Worm (Caenorhabditis elegans) whole organism, L3 larva: ENCODE measurements around the gene spl-3.
"Not testable (repeated sequence)": the region's sequence is repeated elsewhere in the genome, so short reads cannot be mapped to it uniquely, and the experiment has no call there.

ENCODE experiments used
- R02D3.7 ChIP-seq: fragments of 150-350 bp; optimal IDR thresholded peaks from 2 replicates; lab custom pipeline; 2014; ENCODE audit warnings: missing biosample characterization, missing genetic modification characterization
- ZK546.5 ChIP-seq: sonication (generic microtip); optimal IDR thresholded peaks from 2 replicates; lab custom pipeline; 2017; ENCODE audit warnings: missing biosample characterization, missing genetic modification characterization
- aly-2 ChIP-seq: fragments of 150-350 bp; optimal IDR thresholded peaks from 2 replicates; lab custom pipeline; 2014; ENCODE audit warnings: missing biosample characterization, missing genetic modification characterization
- ama-1 ChIP-seq: fragments of 150-350 bp; optimal IDR thresholded peaks from 2 replicates; lab custom pipeline; 2018
- ceh-16 ChIP-seq: sonication (generic microtip); optimal IDR thresholded peaks from 2 replicates; lab custom pipeline; 2017; ENCODE audit warnings: missing biosample characterization, missing genetic modification characterization
- ceh-28 ChIP-seq: fragments of 150-350 bp; optimal IDR thresholded peaks from 2 replicates; lab custom pipeline; 2014; ENCODE audit warnings: missing biosample characterization, missing genetic modification reagents, missing genetic modification characterization
- daf-12 ChIP-seq: fragments of 150-350 bp; optimal IDR thresholded peaks from 2 replicates; lab custom pipeline; 2014; ENCODE audit warnings: missing biosample characterization, missing genetic modification reagents, missing genetic modification characterization
- egl-27 ChIP-seq: sonication (generic microtip); optimal IDR thresholded peaks from 4 replicates; lab custom pipeline; 2017; ENCODE audit warnings: missing biosample characterization, missing genetic modification reagents, missing genetic modification characterization
- egl-5 ChIP-seq: fragments of 150-350 bp; optimal IDR thresholded peaks from 2 replicates; lab custom pipeline; 2017; ENCODE audit warnings: missing biosample characterization, missing genetic modification reagents, missing genetic modification characterization, inconsistent platforms
- elt-1 ChIP-seq: fragments of 150-350 bp; optimal IDR thresholded peaks from 2 replicates; lab custom pipeline; 2014; ENCODE audit warnings: missing biosample characterization, missing genetic modification characterization
- elt-2 ChIP-seq: sonication (generic microtip); optimal IDR thresholded peaks from 2 replicates; lab custom pipeline; 2016; ENCODE audit warnings: missing genetic modification reagents, mild to moderate bottlenecking, missing genetic modification characterization, missing compliant biosample characterization
- elt-3 ChIP-seq, 3 experiments: fragments of 150-350 bp in 1 of 3; sonication (generic microtip) in 2 of 3; optimal IDR thresholded peaks; 2 replicates in 2 of 3; 4 replicates in 1 of 3; lab custom pipeline; 2014 to 2017; ENCODE audit warnings: missing biosample characterization in 3 of 3, missing genetic modification characterization in 3 of 3
- eor-1 ChIP-seq, 2 experiments: fragments of 150-350 bp; optimal IDR thresholded peaks; 2 replicates each; lab custom pipeline; 2014 to 2018; ENCODE audit warnings: missing biosample characterization in 2 of 2, missing genetic modification characterization in 2 of 2
- fkh-10 ChIP-seq: sonication (generic microtip); optimal IDR thresholded peaks from 2 replicates; lab custom pipeline; 2017; ENCODE audit warnings: missing biosample characterization, missing genetic modification reagents, missing genetic modification characterization
- fos-1 ChIP-seq: fragments of 150-350 bp; optimal IDR thresholded peaks from 2 replicates; lab custom pipeline; 2014; ENCODE audit warnings: missing biosample characterization, missing genetic modification characterization
- hmg-11 ChIP-seq: sonication (generic microtip); optimal IDR thresholded peaks from 2 replicates; lab custom pipeline; 2016; ENCODE audit warnings: missing genetic modification characterization, missing compliant biosample characterization
- jun-1 ChIP-seq: fragments of 150-350 bp; optimal IDR thresholded peaks from 2 replicates; lab custom pipeline; 2014; ENCODE audit warnings: missing biosample characterization, missing genetic modification reagents, missing genetic modification characterization
- lin-15B ChIP-seq: fragments of 150-350 bp; optimal IDR thresholded peaks from 2 replicates; lab custom pipeline; 2014; ENCODE audit warnings: missing biosample characterization, missing genetic modification characterization
- lin-39 ChIP-seq: fragments of 150-350 bp; optimal IDR thresholded peaks from 2 replicates; lab custom pipeline; 2018; ENCODE audit warnings: missing biosample characterization, missing genetic modification reagents, missing genetic modification characterization
- lsy-12 ChIP-seq: sonication (generic microtip); optimal IDR thresholded peaks from 2 replicates; lab custom pipeline; 2016; ENCODE audit warnings: mild to moderate bottlenecking, missing genetic modification characterization, missing compliant biosample characterization
- nhr-11 ChIP-seq: fragments of 150-350 bp; optimal IDR thresholded peaks from 2 replicates; lab custom pipeline; 2014; ENCODE audit warnings: missing biosample characterization, missing genetic modification characterization
- nhr-12 ChIP-seq: fragments of 150-350 bp; optimal IDR thresholded peaks from 2 replicates; lab custom pipeline; 2014; ENCODE audit warnings: missing biosample characterization, missing genetic modification characterization
- nhr-23 ChIP-seq: fragments of 150-350 bp; optimal IDR thresholded peaks from 2 replicates; lab custom pipeline; 2014; ENCODE audit warnings: missing biosample characterization, missing genetic modification reagents, missing genetic modification characterization
- nhr-237 ChIP-seq: fragments of 150-350 bp; optimal IDR thresholded peaks from 2 replicates; lab custom pipeline; 2014; ENCODE audit warnings: missing biosample characterization, missing genetic modification characterization
- nhr-25 ChIP-seq: sonication (generic microtip); optimal IDR thresholded peaks from 2 replicates; lab custom pipeline; 2017; ENCODE audit warnings: missing biosample characterization, missing genetic modification characterization
- nhr-28 ChIP-seq: fragments of 150-350 bp; optimal IDR thresholded peaks from 2 replicates; lab custom pipeline; 2014; ENCODE audit warnings: missing biosample characterization, missing genetic modification characterization
- nhr-67 ChIP-seq: fragments of 150-350 bp; optimal IDR thresholded peaks from 2 replicates; lab custom pipeline; 2014; ENCODE audit warnings: missing biosample characterization, missing genetic modification characterization
- nhr-77 ChIP-seq: fragments of 150-350 bp; optimal IDR thresholded peaks from 2 replicates; lab custom pipeline; 2014; ENCODE audit warnings: missing biosample characterization, missing genetic modification characterization
- pqm-1 ChIP-seq: fragments of 150-350 bp; optimal IDR thresholded peaks from 2 replicates; lab custom pipeline; 2017; ENCODE audit warnings: missing biosample characterization, missing genetic modification characterization, inconsistent platforms
- skn-1 ChIP-seq: fragments of 150-350 bp; optimal IDR thresholded peaks from 2 replicates; lab custom pipeline; 2014; ENCODE audit warnings: missing biosample characterization, missing genetic modification characterization
- snpc-4 ChIP-seq: fragments of 150-350 bp; optimal IDR thresholded peaks from 2 replicates; lab custom pipeline; 2014; ENCODE audit warnings: missing biosample characterization, missing genetic modification characterization
- tbx-2 ChIP-seq: sonication (generic microtip); optimal IDR thresholded peaks from 2 replicates; lab custom pipeline; 2016; ENCODE audit warnings: mild to moderate bottlenecking, missing genetic modification characterization, missing compliant biosample characterization
- unc-39 ChIP-seq: sonication (generic microtip); optimal IDR thresholded peaks from 4 replicates; lab custom pipeline; 2017; ENCODE audit warnings: missing biosample characterization, missing genetic modification characterization
- unc-62 ChIP-seq: fragments of 150-350 bp; sonication (generic microtip); optimal IDR thresholded peaks from 4 replicates; lab custom pipeline; 2014; ENCODE audit warnings: missing biosample characterization, missing genetic modification reagents, missing genetic modification characterization
- zag-1 ChIP-seq: fragments of 150-350 bp; optimal IDR thresholded peaks from 2 replicates; lab custom pipeline; 2014; ENCODE audit warnings: missing biosample characterization, missing genetic modification characterization
- ztf-11 ChIP-seq: fragments of 150-350 bp; optimal IDR thresholded peaks from 2 replicates; lab custom pipeline; 2014; ENCODE audit warnings: missing biosample characterization, missing genetic modification characterization

The spl-3 gene

DNA sequence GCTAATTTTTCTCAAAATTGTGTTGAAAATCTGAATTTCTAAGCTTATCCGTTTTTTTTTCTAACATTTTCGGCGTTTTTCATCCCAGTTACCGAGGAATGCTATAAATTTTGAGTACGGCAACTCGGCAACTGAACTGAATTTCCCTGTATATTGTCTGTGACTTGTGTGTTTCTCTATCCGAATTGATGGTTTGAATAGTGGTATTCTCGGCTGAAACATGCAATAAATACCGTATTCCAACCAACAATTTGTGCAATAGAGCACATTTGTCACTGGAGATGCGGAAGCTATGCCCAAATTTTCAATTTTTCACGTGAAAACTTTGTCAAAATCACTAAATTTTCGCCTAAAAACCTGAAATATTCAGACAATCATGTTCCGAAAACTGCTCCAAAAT, 10.6 kb upstream of the spl-3 start, which contains the start of gene rmif-2:
rmif-2 (plus strand) TSS at position 301 of the 400 bp plus-strand sequence.
- TF ChIP-seq elt-3 (tag; optimal IDR thresholded peaks at IDR 0.05; lab: Kevin White, UChicago); ZK546.5; ceh-16 (tag; lab: Kevin White, UChicago): not testable (repeated sequence)

DNA sequence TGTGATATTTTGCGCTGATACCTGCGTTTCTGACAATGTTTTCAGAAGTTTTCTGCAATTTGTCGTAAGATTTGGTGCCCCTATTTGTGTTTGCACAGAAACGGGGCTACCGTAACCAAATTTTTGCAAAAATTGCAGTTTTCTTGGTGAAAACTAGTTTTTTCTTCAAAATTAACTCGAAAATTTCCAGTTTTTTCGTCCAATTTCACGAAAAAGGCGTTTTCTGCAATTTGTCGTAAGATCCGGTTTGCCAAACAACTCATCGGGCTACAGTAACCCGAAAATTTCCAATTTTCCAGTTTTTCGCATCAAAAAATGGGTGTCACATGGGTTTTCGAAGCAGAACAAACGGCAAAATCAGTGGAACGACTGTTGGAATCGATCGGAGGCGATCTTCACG, 5.4 kb upstream of the spl-3 start, which contains the start of gene mdt-20:
mdt-20 (plus strand) TSS at position 301 of the 400 bp plus-strand sequence.
- not testable (repeated sequence) for TF ChIP-seq fkh-10 (GFP tag; lab: Kevin White, UChicago); aly-2 (tag; lab: Kevin White, UChicago); lin-15B (tag; lab: Kevin White, UChicago)

DNA sequence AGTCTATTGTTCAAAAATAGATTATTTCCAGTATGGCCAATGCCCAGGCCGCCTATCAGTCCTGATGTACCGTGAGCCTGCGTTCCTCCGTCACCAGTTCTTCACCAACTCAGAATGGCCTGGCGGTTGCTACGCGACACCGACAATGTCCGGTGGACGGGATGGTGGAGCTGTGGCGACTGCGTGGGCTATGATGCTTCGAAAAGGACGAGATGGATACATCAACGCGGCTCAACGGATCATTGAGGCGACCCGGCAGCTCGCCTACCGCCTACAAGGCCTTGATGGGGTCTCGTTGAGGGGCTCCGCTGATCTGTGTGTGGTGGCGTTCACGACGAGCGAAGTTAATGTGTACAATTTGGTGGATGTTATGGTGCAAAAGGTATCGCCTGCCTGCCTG, 6.6 kb downstream of the spl-3 start:
- no peak for TF ChIP-seq aly-2 (tag; lab: Kevin White, UChicago)
- no peak for TF ChIP-seq nhr-77 (tag; lab: Kevin White, UChicago)
- no peak for TF ChIP-seq nhr-23
- no peak for TF ChIP-seq unc-39 (tag; lab: Kevin White, UChicago)
- no peak for TF ChIP-seq nhr-237 (tag; lab: Kevin White, UChicago)
- TF ChIP-seq R02D3.7: no peak
- no peak for TF ChIP-seq eor-1 (tag; optimal IDR thresholded peaks at IDR 0.05; lab: Kevin White, UChicago)
- TF ChIP-seq nhr-28 (tag; lab: Kevin White, UChicago): no peak
- TF ChIP-seq nhr-67 (tag; lab: Kevin White, UChicago): no peak
- no peak for TF ChIP-seq egl-5 (tag; lab: Kevin White, UChicago)
- no peak for TF ChIP-seq elt-3 (tag; optimal IDR thresholded peaks at IDR 0.05; lab: Kevin White, UChicago)
- TF ChIP-seq fos-1 (tag; lab: Kevin White, UChicago): no peak
- TF ChIP-seq nhr-11: no peak
- TF ChIP-seq fkh-10 (GFP tag; lab: Kevin White, UChicago): no peak
- TF ChIP-seq nhr-25 (tag; lab: Kevin White, UChicago): no peak
- TF ChIP-seq hmg-11 (tag; lab: Kevin White, UChicago): no peak
- no peak for TF ChIP-seq ceh-28 (tag; lab: Kevin White, UChicago)
- TF ChIP-seq ZK546.5: no peak

DNA sequence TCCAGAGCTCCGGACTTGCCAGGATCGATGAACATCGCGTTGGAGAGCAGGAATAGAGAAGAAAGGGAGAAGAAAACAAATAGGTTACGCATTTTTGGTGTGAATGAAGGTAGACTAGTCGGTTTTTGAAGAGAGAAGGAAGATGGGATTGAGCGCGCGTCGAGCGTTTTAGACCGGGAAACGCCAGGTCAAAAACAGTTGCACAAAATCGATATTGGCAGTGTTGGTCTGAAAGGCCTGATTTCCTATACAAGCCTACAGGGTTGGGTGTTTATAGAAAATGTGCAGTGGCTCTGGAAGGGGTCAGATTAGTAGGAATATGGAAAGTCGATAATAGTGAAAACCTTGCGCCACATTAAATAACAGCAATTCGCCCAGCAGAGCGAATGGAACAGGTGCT, 12.0 kb downstream of the spl-3 start, which contains the start of gene dsl-2:
dsl-2 (minus strand) TSS at position 101 of the 400 bp plus-strand sequence.
- TF ChIP-seq nhr-25 (tag; lab: Kevin White, UChicago) (no peak), tbx-2 (tag; lab: Kevin White, UChicago) (no peak), eor-1 (tag; optimal IDR thresholded peaks at IDR 0.05; lab: Kevin White, UChicago) (no peak)
- TF ChIP-seq, all 47 proteins: peak for 0

DNA sequence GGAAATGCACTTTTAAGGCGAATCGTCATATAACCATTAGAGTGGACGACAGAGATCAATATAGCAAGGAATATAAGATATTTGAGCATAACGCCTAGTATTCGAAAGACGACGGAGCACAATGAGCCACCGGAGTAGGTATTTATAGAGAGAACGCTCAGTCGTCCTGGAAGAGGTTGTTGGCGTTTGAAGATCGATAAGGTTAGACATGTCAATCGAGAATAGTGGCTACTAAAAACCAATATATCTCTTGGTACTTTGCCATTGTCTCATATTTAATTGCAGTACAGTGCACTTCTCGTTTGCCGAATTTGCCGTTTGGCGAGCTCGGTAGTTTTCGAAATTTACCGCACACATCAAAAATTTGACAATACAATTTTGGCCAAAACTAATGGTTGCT, 15.1 kb downstream of the spl-3 start, which contains the start of gene dsl-1:
dsl-1 (minus strand) TSS at position 101 of the 400 bp plus-strand sequence.
- TF ChIP-seq fkh-10 (GFP tag; lab: Kevin White, UChicago): no peak
- TF ChIP-seq elt-1 (tag; lab: Kevin White, UChicago): no peak
- no peak for TF ChIP-seq daf-12 (tag; lab: Kevin White, UChicago)

DNA sequence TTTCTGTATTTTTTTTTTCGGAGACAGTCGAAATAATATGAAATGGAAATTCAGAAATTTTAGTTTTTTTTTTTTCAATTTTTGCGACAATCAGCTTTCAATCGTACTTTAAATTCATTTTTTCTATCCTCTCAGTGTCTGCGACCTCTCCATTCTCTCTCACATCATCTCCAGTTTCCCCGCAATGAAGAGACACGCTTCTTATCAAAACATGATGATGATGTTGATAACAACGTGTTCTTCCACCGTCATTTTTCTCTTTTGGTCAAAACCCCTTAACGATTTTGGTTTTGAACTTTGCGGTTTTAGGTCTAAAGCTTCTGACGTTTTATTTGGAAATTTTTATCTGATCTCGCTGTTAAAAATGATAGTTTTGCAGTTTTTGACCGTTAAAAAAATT, 16.5 kb downstream of the spl-3 start:
- TF ChIP-seq hmg-11 (tag; lab: Kevin White, UChicago) (no peak), lin-39 (tag; lab: Kevin White, UChicago) (no peak)

DNA sequence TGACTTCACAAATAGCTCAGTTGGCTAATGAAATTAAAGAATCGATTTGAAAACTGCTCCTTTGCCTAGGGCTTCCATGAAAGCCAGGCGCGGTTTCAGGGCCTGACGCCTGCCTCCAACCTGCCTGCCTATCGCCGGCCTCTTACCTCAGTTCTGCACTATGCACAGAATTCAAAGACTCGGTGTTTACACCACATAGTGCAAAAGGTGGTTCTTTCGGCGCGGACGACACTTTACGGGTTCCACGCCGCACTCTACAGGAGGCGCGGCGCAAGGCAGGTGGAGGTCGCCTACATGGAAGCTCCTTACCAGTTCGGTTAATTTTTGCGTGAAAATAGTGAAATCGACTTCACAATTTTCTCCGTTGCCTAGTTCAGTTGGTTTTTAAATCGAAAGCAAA, 16.9 kb downstream of the spl-3 start:
- TF ChIP-seq unc-62 (GFP tag; lab: Kevin White, UChicago) (no peak), lin-39 (tag; lab: Kevin White, UChicago) (no peak), ceh-28 (tag; lab: Kevin White, UChicago) (no peak)

DNA sequence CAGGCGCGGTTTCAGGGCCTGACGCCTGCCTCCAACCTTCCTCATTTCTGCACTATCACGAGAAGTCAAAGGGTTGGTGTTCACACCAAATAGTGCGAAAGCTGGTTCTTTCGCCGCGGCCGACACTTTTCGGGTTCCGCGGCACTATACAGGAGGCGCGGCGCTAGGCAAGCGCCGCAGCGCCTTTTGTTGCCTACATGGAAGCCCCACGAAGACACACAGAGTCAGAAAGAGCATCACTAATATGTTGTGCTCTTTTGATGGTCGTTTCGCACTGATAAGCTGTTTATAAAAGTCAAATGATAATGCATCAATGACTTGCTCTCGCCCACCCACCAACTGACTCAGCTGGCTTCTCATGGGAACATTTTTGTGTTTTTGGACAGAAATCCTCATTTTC, 19.0 kb downstream of the spl-3 start:
- no peak for TF ChIP-seq ztf-11 (tag; lab: Kevin White, UChicago)
- TF ChIP-seq elt-2 (tag; lab: Kevin White, UChicago): peak; percentile 60
- TF ChIP-seq egl-27: no peak
- TF ChIP-seq R02D3.7: no peak
- no peak for TF ChIP-seq lsy-12 (tag; lab: Kevin White, UChicago)
- TF ChIP-seq nhr-12 (tag; lab: Kevin White, UChicago): no peak
- no peak for TF ChIP-seq nhr-67 (tag; lab: Kevin White, UChicago)
- TF ChIP-seq aly-2 (tag; lab: Kevin White, UChicago): no peak
- TF ChIP-seq jun-1 (tag; lab: Kevin White, UChicago): no peak
- TF ChIP-seq eor-1 (tag; optimal IDR thresholded peaks at IDR 0.05; lab: Kevin White, UChicago): no peak
- no peak for TF ChIP-seq ceh-16 (tag; lab: Kevin White, UChicago)
- no peak for TF ChIP-seq skn-1 (tag; lab: Kevin White, UChicago)
- no peak for TF ChIP-seq unc-39 (tag; lab: Kevin White, UChicago)
- TF ChIP-seq pqm-1: peak; percentile 10
- TF ChIP-seq snpc-4 (tag; lab: Kevin White, UChicago): peak; percentile 48
- TF ChIP-seq nhr-77 (tag; lab: Kevin White, UChicago): no peak
- TF ChIP-seq ama-1: no peak
- TF ChIP-seq zag-1 (tag; lab: Kevin White, UChicago): no peak
